Worm (Caenorhabditis elegans) whole organism, L3 larva: Measurements from ENCODE around the gene F52H2.5.

Experiments
- fkh-10 ChIP-seq: sonication (generic microtip); optimal IDR thresholded peaks from 2 replicates; lab custom pipeline; 2017; ENCODE audit warnings: missing biosample characterization, missing genetic modification reagents, missing genetic modification characterization
- nhr-25 ChIP-seq: sonication (generic microtip); optimal IDR thresholded peaks from 2 replicates; lab custom pipeline; 2017; ENCODE audit warnings: missing biosample characterization, missing genetic modification characterization
- nhr-28 ChIP-seq: fragments of 150-350 bp; optimal IDR thresholded peaks from 2 replicates; lab custom pipeline; 2014; ENCODE audit warnings: missing biosample characterization, missing genetic modification characterization
- snpc-4 ChIP-seq: fragments of 150-350 bp; optimal IDR thresholded peaks from 2 replicates; lab custom pipeline; 2014; ENCODE audit warnings: missing biosample characterization, missing genetic modification characterization
- ztf-4 ChIP-seq: fragments of 150-350 bp; optimal IDR thresholded peaks from 2 replicates; lab custom pipeline; 2014; ENCODE audit warnings: missing biosample characterization, missing genetic modification characterization

- TF ChIP-seq nhr-28 (tag; lab: Kevin White, UChicago) (no peak), ztf-4 (no peak), nhr-25 (tag; lab: Kevin White, UChicago) (no peak), snpc-4 (tag; lab: Kevin White, UChicago) (no peak), fkh-10 (no peak)
Observed at ce11 chrX:2572646-2573149, 12.8 kb upstream of the F52H2.5 start, which contains the start of the genes ccd-5 and F52H2.1.
